In the genomic region with DNA sequence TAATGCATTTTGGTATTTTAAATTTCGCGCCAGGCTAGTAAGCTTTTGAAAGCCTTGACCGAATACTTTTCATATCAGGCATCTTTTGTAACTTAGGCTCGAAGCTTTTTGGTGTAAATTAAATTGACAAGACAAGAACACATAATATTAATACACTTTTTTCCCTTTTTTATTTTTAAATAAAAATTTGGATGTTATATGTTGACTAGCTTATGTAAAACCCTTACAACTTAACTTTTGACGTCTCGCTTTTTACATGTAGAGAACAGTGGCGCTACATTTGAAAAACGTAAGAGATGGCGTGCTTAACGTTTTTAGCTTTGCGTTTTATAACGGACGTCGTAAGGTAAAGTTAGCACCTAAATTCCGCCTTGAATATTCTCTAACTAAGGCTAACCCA, we compare ENCODE assay signal across 1 fruit fly cellular context.
TF ChIP-seq lines count a peak whose summit lies in the region.

No protein-coding gene starts in this region.

TF ChIP-seq in whole organism, embryonic, 481 proteins besides CTCF, POLR2A, EP300 and RAD21 (continued from another document):
- TF ChIP-seq Med (GFP tag; lab: Kevin White, UChicago) (peak; percentile 87), CG10979 (tag; optimal IDR thresholded peaks at IDR 0.05; lab: Kevin White, UChicago) (no peak), CG30431 (GFP tag; optimal IDR thresholded peaks at IDR 0.05; lab: Kevin White, UChicago) (no peak), Ravus (GFP tag; IDR thresholded peaks at IDR 0.05; lab: Robert Waterston, UW) (no peak), Adf1 (GFP tag; IDR thresholded peaks at IDR 0.05; lab: Robert Waterston, UW) (no peak), Dip2 (GFP tag; IDR thresholded peaks at IDR 0.05; lab: Robert Waterston, UW) (no peak), yki (optimal IDR thresholded peaks at IDR 0.05; lab: Kevin White, UChicago) (no peak), CG12391 (tag; optimal IDR thresholded peaks at IDR 0.05; lab: Kevin White, UChicago) (no peak), CG2678 (tag; optimal IDR thresholded peaks at IDR 0.05; lab: Kevin White, UChicago) (no peak), E2f1 (GFP tag; IDR thresholded peaks at IDR 0.05; lab: Robert Waterston, UW) (no peak), CG13424 (tag; optimal IDR thresholded peaks at IDR 0.05; lab: Kevin White, UChicago) (no peak), zf30C (GFP tag; optimal IDR thresholded peaks at IDR 0.05; lab: Kevin White, UChicago) (no peak), Hand (GFP tag; optimal IDR thresholded peaks at IDR 0.05; lab: Kevin White, UChicago) (no peak), CG9876 (GFP tag; optimal IDR thresholded peaks at IDR 0.05; lab: Kevin White, UChicago) (no peak), HLH54F (GFP tag; optimal IDR thresholded peaks at IDR 0.05; lab: Kevin White, UChicago) (no peak), Rx (GFP tag; IDR thresholded peaks at IDR 0.05; lab: Robert Waterston, UW) (no peak), CG3281 (GFP tag; optimal IDR thresholded peaks at IDR 0.05; lab: Kevin White, UChicago) (no peak), CG7357 (GFP tag; IDR thresholded peaks at IDR 0.05; lab: Robert Waterston, UW) (no peak), CG4820 (GFP tag; optimal IDR thresholded peaks at IDR 0.05; lab: Kevin White, UChicago) (no peak), Hr51 (GFP tag; optimal IDR thresholded peaks at IDR 0.05; lab: Kevin White, UChicago) (peak in 1 of 2 experiments; percentile 6), CG5245 (GFP tag; optimal IDR thresholded peaks at IDR 0.05; lab: Kevin White, UChicago) (no peak), CG8290 (GFP tag; optimal IDR thresholded peaks at IDR 0.05; lab: Kevin White, UChicago) (no peak), CG8290 (tag; optimal IDR thresholded peaks at IDR 0.05; lab: Kevin White, UChicago) (peak in 1 of 2 experiments; percentile 1), Atf6 (GFP tag; IDR thresholded peaks at IDR 0.05; lab: Robert Waterston, UW) (no peak), ftz-f1 (GFP tag; optimal IDR thresholded peaks at IDR 0.05; lab: Kevin White, UChicago) (peak; percentile 58), Ets65A (GFP tag; lab: Kevin White, UChicago) (peak; percentile 65), gt (GFP tag; IDR thresholded peaks at IDR 0.05; lab: Robert Waterston, UW) (no peak), Dll (GFP tag; IDR thresholded peaks at IDR 0.05; lab: Robert Waterston, UW; ENCODE audit: partially characterized antibody) (no peak), gsb (GFP tag; IDR thresholded peaks at IDR 0.05; lab: Robert Waterston, UW) (no peak), sr (GFP tag; IDR thresholded peaks at IDR 0.05; lab: Robert Waterston, UW) (no peak), CG1024 (GFP tag; IDR thresholded peaks at IDR 0.05; lab: Robert Waterston, UW) (no peak), CG8944 (GFP tag; optimal IDR thresholded peaks at IDR 0.05; lab: Kevin White, UChicago) (no peak), CG42726 (GFP tag; IDR thresholded peaks at IDR 0.05; lab: Robert Waterston, UW; ENCODE audit: partially characterized antibody) (0 out of 2 replicates have a peak, but pooled peaks have one; percentile 41), CG4360 (GFP tag; IDR thresholded peaks at IDR 0.05; lab: Robert Waterston, UW) (no peak), bigmax (GFP tag; optimal IDR thresholded peaks at IDR 0.05; lab: Kevin White, UChicago) (no peak), Doc2 (GFP tag; IDR thresholded peaks at IDR 0.05; lab: Robert Waterston, UW) (no peak), lmd (GFP tag; IDR thresholded peaks at IDR 0.05; lab: Robert Waterston, UW) (peak; percentile 35; the same call in 1 of the 2 replicates), CG7372 (GFP tag; IDR thresholded peaks at IDR 0.05; lab: Robert Waterston, UW) (no peak), Opbp (GFP tag; IDR thresholded peaks at IDR 0.05; lab: Robert Waterston, UW; ENCODE audit: partially characterized antibody) (peak; percentile 39; the same call in 1 of the 3 replicates), kah (GFP tag; optimal IDR thresholded peaks at IDR 0.05; lab: Kevin White, UChicago) (no peak), Neu2 (GFP tag; optimal IDR thresholded peaks at IDR 0.05; lab: Kevin White, UChicago; ENCODE audit: borderline replicate concordance) (no peak), D19A (tag; optimal IDR thresholded peaks at IDR 0.05; lab: Kevin White, UChicago) (no peak), CG15479 (GFP tag; optimal IDR thresholded peaks at IDR 0.05; lab: Kevin White, UChicago) (no peak), PHDP (tag; optimal IDR thresholded peaks at IDR 0.05; lab: Kevin White, UChicago) (peak; percentile 20), bcd (GFP tag; optimal IDR thresholded peaks at IDR 0.05; lab: Kevin White, UChicago) (no peak), CG12299 (tag; optimal IDR thresholded peaks at IDR 0.05; lab: Kevin White, UChicago) (no peak), br (optimal IDR thresholded peaks at IDR 0.05; lab: Kevin White, UChicago) (no peak), grau (tag; optimal IDR thresholded peaks at IDR 0.05; lab: Kevin White, UChicago) (no peak), stwl (tag; optimal IDR thresholded peaks at IDR 0.05; lab: Kevin White, UChicago) (peak; percentile 50), Bgb (GFP tag; IDR thresholded peaks at IDR 0.05; lab: Robert Waterston, UW; ENCODE audit: partially characterized antibody) (peak; percentile 66), Gsc (GFP tag; IDR thresholded peaks at IDR 0.05; lab: Robert Waterston, UW) (no peak), shn (GFP tag; optimal IDR thresholded peaks at IDR 0.05; lab: Kevin White, UChicago) (no peak), da (GFP tag; optimal IDR thresholded peaks at IDR 0.05; lab: Kevin White, UChicago) (no peak), CG33557 (GFP tag; optimal IDR thresholded peaks at IDR 0.05; lab: Kevin White, UChicago) (no peak), Hey (tag; optimal IDR thresholded peaks at IDR 0.05; lab: Kevin White, UChicago) (no peak), Hr3 (GFP tag; optimal IDR thresholded peaks at IDR 0.05; lab: Kevin White, UChicago) (no peak), CG15011 (GFP tag; optimal IDR thresholded peaks at IDR 0.05; lab: Kevin White, UChicago) (no peak), CG17328 (GFP tag; IDR thresholded peaks at IDR 0.05; lab: Robert Waterston, UW) (no peak), BtbVII (GFP tag; optimal IDR thresholded peaks at IDR 0.05; lab: Kevin White, UChicago) (no peak), aop (GFP tag; IDR thresholded peaks at IDR 0.05; lab: Robert Waterston, UW) (no peak), CrebB (tag; optimal IDR thresholded peaks at IDR 0.05; lab: Kevin White, UChicago) (no peak), Sox102F (GFP tag; optimal IDR thresholded peaks at IDR 0.05; lab: Kevin White, UChicago) (peak; percentile 6), wor (GFP tag; IDR thresholded peaks at IDR 0.05; lab: Robert Waterston, UW) (no peak), caup (GFP tag; optimal IDR thresholded peaks at IDR 0.05; lab: Kevin White, UChicago; ENCODE audit: severe bottlenecking) (no peak), Sry-β (GFP tag; optimal IDR thresholded peaks at IDR 0.05; lab: Kevin White, UChicago) (no peak), Bteb2 (GFP tag; optimal IDR thresholded peaks at IDR 0.05; lab: Kevin White, UChicago) (no peak), trem (tag; optimal IDR thresholded peaks at IDR 0.05; lab: Kevin White, UChicago) (no peak), CG17568 (GFP tag; optimal IDR thresholded peaks at IDR 0.05; lab: Kevin White, UChicago) (no peak), TFAM (GFP tag; optimal IDR thresholded peaks at IDR 0.05; lab: Kevin White, UChicago) (no peak), h (optimal IDR thresholded peaks at IDR 0.05; lab: Kevin White, UChicago) (no peak), Ssrp (tag; optimal IDR thresholded peaks at IDR 0.05; lab: Kevin White, UChicago) (no peak), lola (GFP tag; optimal IDR thresholded peaks at IDR 0.05; lab: Kevin White, UChicago) (no peak), slou (GFP tag; optimal IDR thresholded peaks at IDR 0.05; lab: Kevin White, UChicago) (no peak), insv (GFP tag; optimal IDR thresholded peaks at IDR 0.05; lab: Kevin White, UChicago) (no peak), maf-S (GFP tag; optimal IDR thresholded peaks at IDR 0.05; lab: Kevin White, UChicago) (no peak), ash1 (GFP tag; optimal IDR thresholded peaks at IDR 0.05; lab: Kevin White, UChicago) (no peak), NC2α (GFP tag; optimal IDR thresholded peaks at IDR 0.05; lab: Kevin White, UChicago) (no peak), CG34422 (GFP tag; IDR thresholded peaks at IDR 0.05; lab: Robert Waterston, UW) (no peak), CG17912 (GFP tag; optimal IDR thresholded peaks at IDR 0.05; lab: Kevin White, UChicago) (peak; percentile 14), pan (optimal IDR thresholded peaks at IDR 0.05; lab: Kevin White, UChicago) (no peak), pan (GFP tag; optimal IDR thresholded peaks at IDR 0.05 in 1 of 2, IDR thresholded peaks at IDR 0.05 in 1 of 2) (no peak), croc (GFP tag; conservative IDR thresholded peaks at IDR 0.05; lab: Robert Waterston, UW) (no peak), tap (tag; optimal IDR thresholded peaks at IDR 0.05; lab: Kevin White, UChicago) (no peak), tna (GFP tag; IDR thresholded peaks at IDR 0.05; lab: Robert Waterston, UW; ENCODE audit: partially characterized antibody) (no peak), Hmr (GFP tag; optimal IDR thresholded peaks at IDR 0.05; lab: Kevin White, UChicago) (peak; percentile 27), Oli (tag; optimal IDR thresholded peaks at IDR 0.05; lab: Kevin White, UChicago) (no peak), fru (optimal IDR thresholded peaks at IDR 0.05; lab: Kevin White, UChicago) (no peak), mld (GFP tag; IDR thresholded peaks at IDR 0.05; lab: Robert Waterston, UW; ENCODE audit: partially characterized antibody) (no peak), CG3163 (GFP tag; optimal IDR thresholded peaks at IDR 0.05; lab: Kevin White, UChicago) (no peak), dan (GFP tag; IDR thresholded peaks at IDR 0.05; lab: Robert Waterston, UW) (no peak), Dbx (GFP tag; IDR thresholded peaks at IDR 0.05; lab: Robert Waterston, UW) (0 out of 3 replicates have a peak, but pooled peaks have one; percentile 21), CG10321 (GFP tag; IDR thresholded peaks at IDR 0.05; lab: Robert Waterston, UW) (no peak), sug (tag; optimal IDR thresholded peaks at IDR 0.05; lab: Kevin White, UChicago) (peak; percentile 34), CG1792 (GFP tag; optimal IDR thresholded peaks at IDR 0.05; lab: Kevin White, UChicago) (no peak), CG1647 (GFP tag; optimal IDR thresholded peaks at IDR 0.05; lab: Kevin White, UChicago) (no peak), Atf3 (GFP tag; optimal IDR thresholded peaks at IDR 0.05; lab: Kevin White, UChicago) (no peak), CG3847 (GFP tag; IDR thresholded peaks at IDR 0.05; lab: Robert Waterston, UW) (0 out of 2 replicates have a peak, but pooled peaks have one; percentile 24), CG7745 (tag; optimal IDR thresholded peaks at IDR 0.05; lab: Kevin White, UChicago) (no peak), amos (GFP tag; IDR thresholded peaks at IDR 0.05; lab: Robert Waterston, UW; ENCODE audit: partially characterized antibody) (peak; percentile 33; the same call in 1 of the 2 replicates), CG31441 (GFP tag; IDR thresholded peaks at IDR 0.05; lab: Robert Waterston, UW) (no peak), CG31388 (GFP tag; optimal IDR thresholded peaks at IDR 0.05; lab: Kevin White, UChicago) (no peak), Ets97D (GFP tag; optimal IDR thresholded peaks at IDR 0.05; lab: Kevin White, UChicago) (no peak), CG8924 (tag; optimal IDR thresholded peaks at IDR 0.05; lab: Kevin White, UChicago) (no peak), CG7786 (GFP tag; optimal IDR thresholded peaks at IDR 0.05; lab: Kevin White, UChicago) (no peak), CG6813 (GFP tag; optimal IDR thresholded peaks at IDR 0.05; lab: Kevin White, UChicago) (no peak), CG17359 (tag; optimal IDR thresholded peaks at IDR 0.05; lab: Kevin White, UChicago) (no peak), CG14710 (tag; optimal IDR thresholded peaks at IDR 0.05; lab: Kevin White, UChicago) (no peak), CG4854 (GFP tag; optimal IDR thresholded peaks at IDR 0.05; lab: Kevin White, UChicago) (no peak), CG1832 (GFP tag; optimal IDR thresholded peaks at IDR 0.05; lab: Kevin White, UChicago) (no peak), Rfx (GFP tag; IDR thresholded peaks at IDR 0.05; lab: Robert Waterston, UW) (peak; percentile 29; the same call in 1 of the 2 replicates), MBD-R2 (GFP tag; IDR thresholded peaks at IDR 0.05; lab: Robert Waterston, UW) (no peak), CG17802 (tag; optimal IDR thresholded peaks at IDR 0.05; lab: Kevin White, UChicago) (no peak), hbn (GFP tag; IDR thresholded peaks at IDR 0.05; lab: Robert Waterston, UW; ENCODE audit: partially characterized antibody) (no peak), sens-2 (GFP tag; IDR thresholded peaks at IDR 0.05; lab: Robert Waterston, UW) (no peak), en (GFP tag; optimal IDR thresholded peaks at IDR 0.05; lab: Kevin White, UChicago) (no peak), phol (tag; optimal IDR thresholded peaks at IDR 0.05; lab: Kevin White, UChicago) (no peak), Lpt (GFP tag; optimal IDR thresholded peaks at IDR 0.05; lab: Kevin White, UChicago) (no peak)
